Worm (Caenorhabditis elegans): ENCODE results near the gene T24C4.5.

T24C4.5 gene

ce11 chrIII:879634-880033 lies at the start of gene T24C4.5, which contains the start of gene ucr-2.3:
TSS of gene T24C4.5 (minus strand) at chrIII:879734.
TSS of gene ucr-2.3 (plus strand) at chrIII:879860.
- TF ChIP-seq K09A11.1 (tag; optimal IDR thresholded peaks at IDR 0.05; ENCODE audit: insufficient read depth) (no peak), pag-3 (tag; optimal IDR thresholded peaks at IDR 0.05; ENCODE audit: borderline replicate concordance) (no peak), ama-1 (optimal IDR thresholded peaks at IDR 0.05) (no peak), T23F11.4 (GFP tag; optimal IDR thresholded peaks at IDR 0.05) (no peak), syd-9 (tag; optimal IDR thresholded peaks at IDR 0.05) (no peak), hlh-13 (GFP tag; optimal IDR thresholded peaks at IDR 0.05) (no peak), F13H6.1 (tag; optimal IDR thresholded peaks at IDR 0.05) (no peak), rnt-1 (tag; optimal IDR thresholded peaks at IDR 0.05) (no peak), ceh-6 (GFP tag; optimal IDR thresholded peaks at IDR 0.05) (no peak), unc-55 (GFP tag; optimal IDR thresholded peaks at IDR 0.05) (no peak), K02D7.2 (tag; optimal IDR thresholded peaks at IDR 0.05) (no peak), C08G9.2 (tag; optimal IDR thresholded peaks at IDR 0.05) (no peak), ceh-2 (tag; optimal IDR thresholded peaks at IDR 0.05) (no peak), odd-2 (tag; optimal IDR thresholded peaks at IDR 0.05) (no peak), ceh-31 (tag; optimal IDR thresholded peaks at IDR 0.05) (no peak), ceh-18 (tag; optimal IDR thresholded peaks at IDR 0.05) (no peak), zip-5 (tag; optimal IDR thresholded peaks at IDR 0.05) (no peak), che-1 (tag; optimal IDR thresholded peaks at IDR 0.05) (no peak), ztf-16 (tag; optimal IDR thresholded peaks at IDR 0.05) (no peak), ceh-14 (tag; optimal IDR thresholded peaks at IDR 0.05) (no peak)

- no peak for TF ChIP-seq fax-1 (tag; optimal IDR thresholded peaks at IDR 0.05)
- no peak for TF ChIP-seq syd-9 (tag; optimal IDR thresholded peaks at IDR 0.05)
- TF ChIP-seq unc-86 (tag; optimal IDR thresholded peaks at IDR 0.05) = no peak
Measured at ce11 chrIII:926216-926615, 46.7 kb upstream of the T24C4.5 start, which contains the start of gene pef-1. TSS of gene pef-1 (minus strand) at chrIII:926316.

DNA sequence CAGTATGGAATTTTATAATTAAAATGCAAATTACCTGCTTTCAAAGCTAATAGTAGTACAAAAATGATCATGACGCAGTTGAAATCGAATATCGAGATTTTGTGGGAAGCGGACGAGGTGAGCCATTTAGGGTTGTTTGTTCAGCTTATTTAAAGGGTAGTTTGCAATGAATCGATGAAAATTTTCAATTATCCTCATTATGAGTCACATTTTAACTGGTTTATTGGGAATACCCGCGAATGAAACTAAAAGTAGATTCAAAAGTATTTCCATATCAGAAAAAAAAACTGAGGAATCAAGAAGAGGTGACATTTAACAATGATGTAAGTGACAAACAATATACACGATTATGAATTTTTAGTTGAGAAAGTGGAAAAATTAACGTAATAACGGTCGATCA lies 39.8 kb upstream of the T24C4.5 start, which contains the start of gene F23H11.7:
F23H11.7 (minus strand) TSS at position 101 of the 400 bp plus-strand sequence.
- no peak for TF ChIP-seq pag-3 (tag; optimal IDR thresholded peaks at IDR 0.05; ENCODE audit: borderline replicate concordance)

- TF ChIP-seq mec-3 (tag; optimal IDR thresholded peaks at IDR 0.05; ENCODE audit: borderline replicate concordance) (no peak), ceh-9 (tag; optimal IDR thresholded peaks at IDR 0.05) (no peak), lin-11 (tag; optimal IDR thresholded peaks at IDR 0.05) (no peak)
Measured at ce11 chrIII:916897-917296, 37.4 kb upstream of the T24C4.5 start, which contains the start of gene idpp-13. TSS of gene idpp-13 (minus strand) at chrIII:916997.

- TF ChIP-seq ceh-48 (tag; optimal IDR thresholded peaks at IDR 0.05) (peak; percentile 57), unc-55 (GFP tag; optimal IDR thresholded peaks at IDR 0.05) (no peak)
Measured at ce11 chrIII:910540-911311, 31.2 kb upstream of the T24C4.5 start, which contains the start of the genes F23H11.5 and bra-2. TSS of gene F23H11.5 (minus strand) at chrIII:910590. TSS of gene bra-2 (plus strand) at chrIII:911261.

DNA sequence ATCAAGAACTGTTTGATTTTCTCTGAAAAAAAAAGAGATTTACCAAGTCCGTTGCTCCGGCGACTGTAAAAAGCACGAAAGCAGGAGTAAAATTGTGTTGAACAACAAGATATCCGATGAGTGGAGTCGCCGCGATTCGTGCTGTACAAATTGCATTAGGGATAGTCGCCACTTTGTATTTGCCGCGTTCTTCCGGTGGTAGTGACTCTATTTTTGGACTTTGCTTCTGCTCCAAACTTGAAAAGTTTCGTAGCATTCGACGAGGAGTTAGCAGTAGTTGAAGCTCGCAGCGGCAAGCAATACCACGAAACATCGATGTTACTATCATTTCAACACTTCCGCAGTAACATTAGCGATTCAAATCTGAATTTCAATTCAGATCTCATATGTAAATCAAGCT lies 30.0 kb upstream of the T24C4.5 start, which contains the start of gene crls-1:
crls-1 (minus strand) TSS at position 363 of the 400 bp plus-strand sequence.
- TF ChIP-seq zip-5 (tag; optimal IDR thresholded peaks at IDR 0.05) = no peak
- no peak for TF ChIP-seq ceh-14 (tag; optimal IDR thresholded peaks at IDR 0.05)
- TF ChIP-seq sox-2 (GFP tag; IDR thresholded peaks at IDR 0.05) = no peak
- no peak for TF ChIP-seq ceh-6 (GFP tag; optimal IDR thresholded peaks at IDR 0.05)
- no peak for TF ChIP-seq pag-3 (tag; optimal IDR thresholded peaks at IDR 0.05; ENCODE audit: borderline replicate concordance)

- peak; percentile 30 for TF ChIP-seq nfya-1 (tag; optimal IDR thresholded peaks at IDR 0.05)
- no peak for TF ChIP-seq ceh-22 (tag; optimal IDR thresholded peaks at IDR 0.05)
Measured at ce11 chrIII:907990-908389, 28.5 kb upstream of the T24C4.5 start.

Measured in whole organism, late embryonic.